Worm (Caenorhabditis elegans) whole organism, young adult: ENCODE data around the gene Y17G7B.23.

Source experiments
- B0019.2 ChIP-seq: fragments of 200-800 bp; sonication (Bioruptor generic); conservative IDR thresholded peaks from 2 replicates; pipeline ENCODE4 v1.3.6; 2022; ENCODE audit warnings: missing genetic modification reagents, missing genetic modification characterization, missing compliant biosample characterization
- B0035.1 ChIP-seq: sonication (generic microtip); optimal IDR thresholded peaks from 2 replicates; lab custom pipeline; 2016; ENCODE audit warnings: missing genetic modification characterization, mild to moderate bottlenecking, missing compliant biosample characterization, missing genotype, missing genetic modification reagents
- B0261.1 ChIP-seq: sonication (generic microtip); optimal IDR thresholded peaks from 2 replicates; lab custom pipeline; 2016; ENCODE audit warnings: mild to moderate bottlenecking, missing genetic modification characterization, moderate library complexity, missing compliant biosample characterization
- F33H1.4 ChIP-seq: fragments of 200-800 bp; sonication (Bioruptor generic); IDR thresholded peaks from 2 replicates; pipeline ENCODE4 v1.3.6; 2022; ENCODE audit warnings: missing genetic modification reagents, missing genetic modification characterization, missing compliant biosample characterization
- F37B4.10 ChIP-seq: fragments of 200-800 bp; sonication (Bioruptor generic); IDR thresholded peaks from 2 replicates; pipeline ENCODE4 v1.3.6; 2022; ENCODE audit warnings: missing genetic modification characterization, missing compliant biosample characterization
- F52B5.7 ChIP-seq: sonication (generic microtip); optimal IDR thresholded peaks from 2 replicates; lab custom pipeline; 2016; ENCODE audit warnings: mild to moderate bottlenecking, missing genetic modification characterization, missing compliant biosample characterization
- F55B11.4 ChIP-seq: sonication (generic microtip); optimal IDR thresholded peaks from 2 replicates; lab custom pipeline; 2016; ENCODE audit warnings: missing compliant biosample characterization, missing genetic modification characterization, borderline replicate concordance; ENCODE audit not compliant: insufficient read depth
- K11D2.4 ChIP-seq: fragments of 200-800 bp; sonication (Bioruptor generic); IDR thresholded peaks from 2 replicates; pipeline ENCODE4 v1.3.6; 2022; ENCODE audit warnings: missing genetic modification reagents, missing genetic modification characterization, missing compliant biosample characterization
- K12H6.12 ChIP-seq: fragments of 200-800 bp; sonication (Bioruptor generic); optimal IDR thresholded peaks from 2 replicates; lab custom pipeline; 2018; ENCODE audit warnings: mild to moderate bottlenecking, missing genetic modification characterization, missing compliant biosample characterization
- Y53G8AR.9 ChIP-seq: fragments of 200-800 bp; sonication (Bioruptor generic); conservative IDR thresholded peaks from 2 replicates; pipeline ENCODE4 v1.3.6; 2022; ENCODE audit warnings: missing genetic modification reagents, missing genetic modification characterization, missing compliant biosample characterization
- akir-1 ChIP-seq: fragments of 200-800 bp; sonication (Bioruptor generic); optimal IDR thresholded peaks from 2 replicates; lab custom pipeline; 2018; ENCODE audit warnings: mild to moderate bottlenecking, missing genetic modification characterization, moderate library complexity, missing compliant biosample characterization
- bed-1 ChIP-seq: fragments of 200-800 bp; sonication (Bioruptor generic); IDR thresholded peaks from 2 replicates; pipeline ENCODE4 v1.3.6; 2022; ENCODE audit warnings: missing genetic modification reagents, missing genetic modification characterization, missing compliant biosample characterization
- ccch-3 ChIP-seq: fragments of 200-800 bp; sonication (Bioruptor generic); optimal IDR thresholded peaks from 2 replicates; lab custom pipeline; 2018; ENCODE audit warnings: mild to moderate bottlenecking, missing genetic modification characterization, missing compliant biosample characterization
- ceh-100 ChIP-seq: fragments of 200-800 bp; sonication (Bioruptor generic); IDR thresholded peaks from 2 replicates; pipeline ENCODE4 v1.3.6; 2022; ENCODE audit warnings: missing genetic modification reagents, missing genetic modification characterization, missing compliant biosample characterization
- ceh-79 ChIP-seq: sonication (generic microtip); optimal IDR thresholded peaks from 2 replicates; lab custom pipeline; 2017; ENCODE audit warnings: mild to moderate bottlenecking, missing genetic modification characterization, missing compliant biosample characterization
- dpff-1 ChIP-seq: sonication (generic microtip); optimal IDR thresholded peaks from 2 replicates; lab custom pipeline; 2017; ENCODE audit warnings: mild to moderate bottlenecking, missing genetic modification characterization, missing compliant biosample characterization
- dpl-1 ChIP-seq: fragments of 150-350 bp; optimal IDR thresholded peaks from 2 replicates; lab custom pipeline; 2014; ENCODE audit warnings: missing biosample characterization, missing genetic modification reagents, missing genetic modification characterization
- efl-1 ChIP-seq: fragments of 150-350 bp; optimal IDR thresholded peaks from 2 replicates; lab custom pipeline; 2014; ENCODE audit warnings: missing biosample characterization, missing genetic modification reagents, missing genetic modification characterization
- egl-44 ChIP-seq: fragments of 200-800 bp; sonication (Bioruptor generic); IDR thresholded peaks from 2 replicates; pipeline ENCODE4 v1.3.6; 2022; ENCODE audit warnings: missing genetic modification reagents, missing genetic modification characterization, missing compliant biosample characterization
- ets-4 ChIP-seq: fragments of 200-800 bp; sonication (Bioruptor generic); optimal IDR thresholded peaks from 2 replicates; lab custom pipeline; 2018; ENCODE audit warnings: mild to moderate bottlenecking, missing genetic modification characterization, missing compliant biosample characterization
- hlh-12 ChIP-seq: sonication (generic microtip); optimal IDR thresholded peaks from 2 replicates; lab custom pipeline; 2016; ENCODE audit warnings: missing genetic modification characterization, missing compliant biosample characterization
- hmg-1.2 ChIP-seq: fragments of 200-800 bp; sonication (Bioruptor generic); IDR thresholded peaks from 2 replicates; pipeline ENCODE4 v1.3.6; 2022; ENCODE audit warnings: missing genetic modification reagents, missing genetic modification characterization, missing compliant biosample characterization
- hmg-20 ChIP-seq: fragments of 200-800 bp; sonication (Bioruptor generic); IDR thresholded peaks from 2 replicates; pipeline ENCODE4 v1.3.6; 2022; ENCODE audit warnings: missing genetic modification reagents, missing genetic modification characterization, missing compliant biosample characterization
- let-526 ChIP-seq: fragments of 200-800 bp; sonication (Bioruptor generic); IDR thresholded peaks from 2 replicates; pipeline ENCODE4 v1.3.6; 2022; ENCODE audit warnings: missing genetic modification reagents, missing genetic modification characterization, missing compliant biosample characterization
- lin-26 ChIP-seq: fragments of 200-800 bp; sonication (Bioruptor generic); IDR thresholded peaks from 2 replicates; pipeline ENCODE4 v1.3.6; 2022; ENCODE audit warnings: missing genetic modification reagents, missing genetic modification characterization, missing compliant biosample characterization
- lin-40 ChIP-seq: sonication (generic microtip); optimal IDR thresholded peaks from 2 replicates; lab custom pipeline; 2016; ENCODE audit warnings: missing genetic modification characterization, mild to moderate bottlenecking, missing compliant biosample characterization, missing genotype, missing genetic modification reagents
- lin-54 ChIP-seq: fragments of 200-800 bp; sonication (Bioruptor generic); optimal IDR thresholded peaks from 2 replicates; lab custom pipeline; 2018; ENCODE audit warnings: mild to moderate bottlenecking, missing genetic modification characterization, missing compliant biosample characterization
- lsy-27 ChIP-seq: sonication (generic microtip); optimal IDR thresholded peaks from 2 replicates; lab custom pipeline; 2017; ENCODE audit warnings: missing genetic modification characterization, mild to moderate bottlenecking, missing compliant biosample characterization, antibody characterized with exemption, missing genotype, borderline replicate concordance; ENCODE audit not compliant: insufficient read depth
- madf-10 ChIP-seq: sonication (generic microtip); optimal IDR thresholded peaks from 2 replicates; lab custom pipeline; 2016; ENCODE audit warnings: mild to moderate bottlenecking, missing genetic modification characterization, missing compliant biosample characterization
- madf-6 ChIP-seq: fragments of 200-800 bp; sonication (Bioruptor generic); IDR thresholded peaks from 2 replicates; pipeline ENCODE4 v1.3.6; 2022; ENCODE audit warnings: missing genetic modification reagents, missing genetic modification characterization, missing compliant biosample characterization
- mes-4 ChIP-seq: sonication (generic microtip); optimal IDR thresholded peaks from 2 replicates; lab custom pipeline; 2016; ENCODE audit warnings: missing genotype, missing genetic modification characterization, missing compliant biosample characterization
- mxl-1 ChIP-seq: sonication (generic microtip); optimal IDR thresholded peaks from 2 replicates; lab custom pipeline; 2016; ENCODE audit warnings: missing genetic modification characterization, missing compliant biosample characterization
- nfya-2 ChIP-seq: fragments of 200-800 bp; sonication (Bioruptor generic); IDR thresholded peaks from 2 replicates; pipeline ENCODE4 v1.3.6; 2022; ENCODE audit warnings: missing genetic modification reagents, missing genetic modification characterization, missing compliant biosample characterization
- pbrm-1 ChIP-seq: fragments of 200-800 bp; sonication (Bioruptor generic); IDR thresholded peaks from 2 replicates; pipeline ENCODE4 v1.3.6; 2022; ENCODE audit warnings: missing genetic modification reagents, missing genetic modification characterization, missing compliant biosample characterization
- rec-8 ChIP-seq, 2 experiments: sonication (generic microtip); optimal IDR thresholded peaks; 2 replicates each; lab custom pipeline; 2016; ENCODE audit warnings: mild to moderate bottlenecking in 2 of 2, missing genetic modification characterization in 2 of 2, missing genetic modification reagents in 2 of 2, missing genotype in 2 of 2, missing biosample characterization in 1 of 2, missing compliant biosample characterization in 1 of 2, moderate library complexity in 1 of 2
- repo-1 ChIP-seq: sonication (generic microtip); optimal IDR thresholded peaks from 2 replicates; lab custom pipeline; 2017; ENCODE audit warnings: mild to moderate bottlenecking, missing genetic modification characterization, missing compliant biosample characterization
- rpc-1 ChIP-seq, 2 experiments: fragments of 150-350 bp in 1 of 2; sonication (generic microtip) in 1 of 2; optimal IDR thresholded peaks; 2 replicates each; lab custom pipeline; 2014 to 2018; ENCODE audit warnings: missing biosample characterization in 1 of 2, missing genetic modification characterization in 1 of 2, missing genetic modification reagents in 1 of 2, missing genotype in 1 of 2
- snpc-1.1 ChIP-seq: sonication (generic microtip); optimal IDR thresholded peaks from 2 replicates; lab custom pipeline; 2017; ENCODE audit warnings: missing genetic modification characterization, mild to moderate bottlenecking, missing compliant biosample characterization, antibody characterized with exemption, moderate library complexity, missing genotype, missing genetic modification reagents; ENCODE audit not compliant: insufficient read depth
- snpc-4 ChIP-seq, 5 experiments: fragments of 150-350 bp in 1 of 5; sonication (generic microtip) in 4 of 5; optimal IDR thresholded peaks; 2 replicates each; lab custom pipeline; 2014 to 2018; ENCODE audit warnings: missing genetic modification characterization in 5 of 5, missing biosample characterization in 3 of 5, antibody characterized with exemption in 2 of 5, mild to moderate bottlenecking in 2 of 5, missing compliant biosample characterization in 2 of 5, missing genotype in 2 of 5, moderate library complexity in 2 of 5, missing genetic modification reagents in 1 of 5
- somi-1 ChIP-seq: fragments of 200-800 bp; sonication (Bioruptor generic); optimal IDR thresholded peaks from 2 replicates; lab custom pipeline; 2018; ENCODE audit warnings: mild to moderate bottlenecking, missing genetic modification characterization, missing compliant biosample characterization
- tlf-1 ChIP-seq: fragments of 200-800 bp; sonication (Bioruptor generic); optimal IDR thresholded peaks from 2 replicates; lab custom pipeline; 2018; ENCODE audit warnings: mild to moderate bottlenecking, missing genetic modification characterization, missing compliant biosample characterization
- zfh-2 ChIP-seq: fragments of 200-800 bp; sonication (Bioruptor generic); conservative IDR thresholded peaks from 2 replicates; pipeline ENCODE4 v1.3.6; 2022; ENCODE audit warnings: missing genetic modification reagents, missing genetic modification characterization, missing compliant biosample characterization
- ztf-18 ChIP-seq: sonication (generic microtip); optimal IDR thresholded peaks from 2 replicates; lab custom pipeline; 2016; ENCODE audit warnings: missing genotype, mild to moderate bottlenecking, missing genetic modification characterization, missing compliant biosample characterization
- ztf-25 ChIP-seq: fragments of 200-800 bp; sonication (Bioruptor generic); IDR thresholded peaks from 2 replicates; pipeline ENCODE4 v1.3.6; 2022; ENCODE audit warnings: missing genetic modification reagents, missing genetic modification characterization, missing compliant biosample characterization
- ztf-26 ChIP-seq: sonication (generic microtip); optimal IDR thresholded peaks from 2 replicates; lab custom pipeline; 2017; ENCODE audit warnings: missing genetic modification characterization, missing compliant biosample characterization
- ztf-3 ChIP-seq: fragments of 200-800 bp; sonication (Bioruptor generic); optimal IDR thresholded peaks from 2 replicates; lab custom pipeline; 2018; ENCODE audit warnings: mild to moderate bottlenecking, missing genetic modification characterization, missing compliant biosample characterization

Y17G7B.23 gene

DNA sequence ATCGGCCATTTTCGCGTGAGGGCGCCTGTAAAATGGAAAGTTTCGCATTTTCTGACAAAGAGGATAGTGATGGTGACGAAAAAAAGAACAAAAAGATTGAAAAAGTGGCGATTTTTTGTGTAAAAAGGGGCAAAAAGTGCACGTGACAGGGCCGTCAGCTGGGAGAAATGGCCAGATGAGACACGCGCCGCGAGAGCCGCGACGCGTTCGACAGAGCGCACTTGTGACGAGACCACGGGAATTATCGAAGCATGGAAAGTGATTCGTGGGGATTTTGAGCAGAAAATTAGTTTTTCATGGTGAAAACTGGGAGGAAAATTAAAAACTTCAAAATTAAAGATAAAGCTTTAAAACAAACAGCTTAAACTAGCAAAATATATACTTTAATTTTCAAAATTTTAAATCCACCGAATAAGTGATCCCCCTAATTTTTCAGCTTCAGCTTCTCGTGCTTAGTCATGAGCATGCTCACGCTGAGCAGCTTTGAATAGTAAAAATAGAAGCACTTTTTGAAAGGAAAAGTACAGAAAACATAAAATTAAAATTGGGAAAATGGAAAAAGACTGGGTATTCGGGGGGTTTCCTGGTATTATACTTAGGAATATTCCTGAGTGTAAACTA, 31.4 kb upstream of the Y17G7B.23 start, which contains the start of gene W03C9.5 (continued):
- TF ChIP-seq let-526 (GFP tag; lab: Robert Waterston, UW): peak; percentile 86
- peak; percentile 58 for TF ChIP-seq efl-1 (GFP tag; lab: Kevin White, UChicago)
- peak; percentile 92 for TF ChIP-seq pbrm-1 (GFP tag; lab: Robert Waterston, UW)
- TF ChIP-seq F55B11.4: no peak
- TF ChIP-seq madf-6 (GFP tag; lab: Robert Waterston, UW): peak; percentile 51; the same call in 1 of the 2 replicates
- no peak for TF ChIP-seq bed-1 (GFP tag; lab: Robert Waterston, UW)
- TF ChIP-seq mes-4 (tag; lab: Kevin White, UChicago): no peak
- TF ChIP-seq rec-8 (tag; optimal IDR thresholded peaks at IDR 0.05; lab: Kevin White, UChicago): peak in 1 of 2 experiments; percentile 32
- TF ChIP-seq lin-26 (GFP tag; lab: Robert Waterston, UW): peak; percentile 77
- no peak for TF ChIP-seq ets-4 (GFP tag; lab: Kevin White, UChicago)
- peak; percentile 94 for TF ChIP-seq ztf-26 (tag; lab: Kevin White, UChicago)
- TF ChIP-seq hmg-1.2 (GFP tag; lab: Robert Waterston, UW): peak; percentile 56
- TF ChIP-seq ztf-3: peak; percentile 39
- peak; percentile 76 for TF ChIP-seq tlf-1
- TF ChIP-seq snpc-1.1 (tag; lab: Kevin White, UChicago): no peak
- peak; percentile 46 for TF ChIP-seq repo-1 (tag; lab: Kevin White, UChicago)
- TF ChIP-seq madf-10 (tag; lab: Kevin White, UChicago): peak; percentile 91
- TF ChIP-seq K11D2.4 (GFP tag; lab: Robert Waterston, UW): peak; percentile 92
- no peak for TF ChIP-seq ceh-79
- no peak for TF ChIP-seq rpc-1 (optimal IDR thresholded peaks at IDR 0.05; lab: Kevin White, UChicago)
- TF ChIP-seq rpc-1 (tag; optimal IDR thresholded peaks at IDR 0.05; lab: Kevin White, UChicago): no peak
- peak; percentile 50 for TF ChIP-seq B0035.1 (tag; lab: Kevin White, UChicago)
- peak; percentile 14 for TF ChIP-seq akir-1 (GFP tag; lab: Kevin White, UChicago)
- peak; percentile 85 for TF ChIP-seq Y53G8AR.9
- TF ChIP-seq zfh-2 (GFP tag; lab: Robert Waterston, UW): peak; percentile 94
- TF ChIP-seq F33H1.4 (GFP tag; lab: Robert Waterston, UW): peak; percentile 73
- TF ChIP-seq lsy-27 (tag; lab: Kevin White, UChicago): no peak
- peak; percentile 29 for TF ChIP-seq F52B5.7 (tag; lab: Kevin White, UChicago)
- no peak for TF ChIP-seq F37B4.10
- TF ChIP-seq lin-54 (GFP tag; lab: Kevin White, UChicago): peak; percentile 78
- TF ChIP-seq egl-44 (GFP tag; lab: Robert Waterston, UW): peak; percentile 49; the same call in 1 of the 2 replicates
- peak; percentile 42; the same call in 1 of the 2 replicates for TF ChIP-seq B0019.2
- TF ChIP-seq dpff-1 (tag; lab: Kevin White, UChicago): no peak
- peak; percentile 84 for TF ChIP-seq somi-1 (GFP tag; lab: Kevin White, UChicago)
- TF ChIP-seq ztf-25 (GFP tag; lab: Robert Waterston, UW): peak; percentile 82; the same call in 1 of the 2 replicates
- TF ChIP-seq snpc-4 (GFP tag; optimal IDR thresholded peaks at IDR 0.05; lab: Kevin White, UChicago): no peak
- peak; percentile 52 to 74 (median 67) for TF ChIP-seq snpc-4 (tag; optimal IDR thresholded peaks at IDR 0.05; lab: Kevin White, UChicago)
- TF ChIP-seq ztf-18: peak; percentile 54
- peak; percentile 25 for TF ChIP-seq dpl-1 (GFP tag; lab: Kevin White, UChicago)
- no peak for TF ChIP-seq hmg-20 (GFP tag; lab: Robert Waterston, UW)
- peak; percentile 31 for TF ChIP-seq B0261.1 (tag; lab: Kevin White, UChicago)
- no peak for TF ChIP-seq hlh-12 (tag; lab: Kevin White, UChicago)
- no peak for TF ChIP-seq ccch-3
- TF ChIP-seq lin-40: peak; percentile 91
- TF ChIP-seq mxl-1 (tag; lab: Kevin White, UChicago): no peak
- peak; percentile 97 for TF ChIP-seq K12H6.12 (tag; lab: Kevin White, UChicago)
- no peak for TF ChIP-seq nfya-2
- TF ChIP-seq ceh-100 (GFP tag; lab: Robert Waterston, UW): peak; percentile 99
